Worm (Caenorhabditis elegans): Measurements from ENCODE around the gene F55A11.1.

Gene F55A11.1

ce11 chrV:11795352-11795751, 31.2 kb upstream of the F55A11.1 start (continued):
- TF ChIP-seq lir-3 (tag; optimal IDR thresholded peaks at IDR 0.05; ENCODE audit: poor library complexity) (no peak), nhr-76 (tag; optimal IDR thresholded peaks at IDR 0.05) (no peak), lin-14 (GFP tag; optimal IDR thresholded peaks at IDR 0.05) (peak; percentile 51), egl-27 (tag; optimal IDR thresholded peaks at IDR 0.05) (no peak), fkh-4 (tag; optimal IDR thresholded peaks at IDR 0.05; ENCODE audit: borderline replicate concordance) (no peak), aly-2 (tag; optimal IDR thresholded peaks at IDR 0.05) (no peak), fkh-10 (GFP tag; optimal IDR thresholded peaks at IDR 0.05) (no peak), nhr-19 (GFP tag; conservative IDR thresholded peaks at IDR 0.05) (peak; percentile 38), hlh-4 (tag; optimal IDR thresholded peaks at IDR 0.05) (no peak), C16A3.4 (tag; optimal IDR thresholded peaks at IDR 0.05) (peak; percentile 4), nhr-11 (tag; optimal IDR thresholded peaks at IDR 0.05) (no peak), tbx-2 (tag; optimal IDR thresholded peaks at IDR 0.05) (peak; percentile 13), nhr-90 (tag; optimal IDR thresholded peaks at IDR 0.05; ENCODE audit: poor library complexity) (peak; percentile 43), blmp-1 (tag; optimal IDR thresholded peaks at IDR 0.05) (peak; percentile 73), nhr-85 (tag) (peak; percentile 89), lsy-2 (tag; optimal IDR thresholded peaks at IDR 0.05) (peak in 1 of 2 experiments; percentile 11), unc-62 (GFP tag; optimal IDR thresholded peaks at IDR 0.05) (no peak)

ce11 chrV:11794172-11794571, 30.0 kb upstream of the F55A11.1 start:
- TF ChIP-seq C16A3.4 (tag; optimal IDR thresholded peaks at IDR 0.05) (no peak), fkh-4 (tag; optimal IDR thresholded peaks at IDR 0.05; ENCODE audit: borderline replicate concordance) (no peak), lsy-2 (tag; optimal IDR thresholded peaks at IDR 0.05) (no peak), unc-62 (GFP tag; optimal IDR thresholded peaks at IDR 0.05) (no peak)

- TF ChIP-seq irx-1 (tag; optimal IDR thresholded peaks at IDR 0.05): no peak
- no peak for TF ChIP-seq nhr-76 (tag; optimal IDR thresholded peaks at IDR 0.05)
- TF ChIP-seq snpc-4 (tag; optimal IDR thresholded peaks at IDR 0.05): no peak
- TF ChIP-seq dpl-1 (GFP tag; optimal IDR thresholded peaks at IDR 0.05): no peak
- TF ChIP-seq nhr-19 (GFP tag; conservative IDR thresholded peaks at IDR 0.05): no peak
- TF ChIP-seq efl-1 (optimal IDR thresholded peaks at IDR 0.05): no peak
- no peak for TF ChIP-seq efl-1 (GFP tag; optimal IDR thresholded peaks at IDR 0.05 in 1 of 2)
Measured at ce11 chrV:11789474-11789873, 25.3 kb upstream of the F55A11.1 start, which contains the start of gene D2023.1. D2023.1 (plus strand) TSS chrV:11789550.

ce11 chrV:11787742-11788238, 23.6 kb upstream of the F55A11.1 start, which contains the start of gene F55A11.8:
F55A11.8 (plus strand) TSS chrV:11788188.
- TF ChIP-seq nhr-85 (tag) (peak; percentile 23), unc-86 (tag; optimal IDR thresholded peaks at IDR 0.05) (no peak)

ce11 chrV:11787258-11787657, 23.1 kb upstream of the F55A11.1 start, which contains the start of gene F55A11.7:
F55A11.7 (minus strand) TSS chrV:11787443.
- TF ChIP-seq irx-1 (tag; optimal IDR thresholded peaks at IDR 0.05) (no peak), dpl-1 (GFP tag; optimal IDR thresholded peaks at IDR 0.05) (no peak), lsy-2 (tag; optimal IDR thresholded peaks at IDR 0.05) (no peak), blmp-1 (tag; optimal IDR thresholded peaks at IDR 0.05) (peak; percentile 94), fos-1 (tag; optimal IDR thresholded peaks at IDR 0.05) (no peak), ces-1 (GFP tag; optimal IDR thresholded peaks at IDR 0.05) (no peak), Y116A8C.19 (tag; optimal IDR thresholded peaks at IDR 0.05; ENCODE audit: borderline replicate concordance) (no peak), sptf-1 (tag; optimal IDR thresholded peaks at IDR 0.05) (no peak), nhr-77 (tag; optimal IDR thresholded peaks at IDR 0.05) (no peak)

ce11 chrV:11782809-11783440, 18.7 kb upstream of the F55A11.1 start, which contains the start of gene F55A11.11:
F55A11.11 (plus strand) TSS chrV:11783149.
- TF ChIP-seq nhr-19 (GFP tag; conservative IDR thresholded peaks at IDR 0.05) (peak; percentile 70), lin-15B (tag; optimal IDR thresholded peaks at IDR 0.05) (no peak), lin-14 (GFP tag; optimal IDR thresholded peaks at IDR 0.05) (peak; percentile 52), ama-1 (optimal IDR thresholded peaks at IDR 0.05) (peak; percentile 3), unc-130 (tag; optimal IDR thresholded peaks at IDR 0.05) (peak; percentile 72), mab-9 (GFP tag; IDR thresholded peaks at IDR 0.05) (peak; percentile 49; the same call in 1 of the 2 replicates), C04F5.9 (tag; optimal IDR thresholded peaks at IDR 0.05) (no peak), F16B12.6 (tag; optimal IDR thresholded peaks at IDR 0.05) (no peak), pqm-1 (tag; optimal IDR thresholded peaks at IDR 0.05) (peak; percentile 14), sup-37 (GFP tag; optimal IDR thresholded peaks at IDR 0.05) (peak; percentile 23), elt-2 (tag; optimal IDR thresholded peaks at IDR 0.05) (peak; percentile 58), ceh-8 (GFP tag; optimal IDR thresholded peaks at IDR 0.05) (no peak), Y116A8C.19 (tag; optimal IDR thresholded peaks at IDR 0.05; ENCODE audit: borderline replicate concordance) (no peak), sptf-1 (tag; optimal IDR thresholded peaks at IDR 0.05) (no peak), elt-3 (tag; optimal IDR thresholded peaks at IDR 0.05) (peak in 2 of 6 experiments; percentile 3 to 54), zip-4 (GFP tag; optimal IDR thresholded peaks at IDR 0.05) (peak; percentile 5), aly-2 (tag; optimal IDR thresholded peaks at IDR 0.05) (no peak), nhr-85 (tag) (peak; percentile 62), efl-1 (optimal IDR thresholded peaks at IDR 0.05) (peak; percentile 60 to 63), efl-1 (GFP tag; optimal IDR thresholded peaks at IDR 0.05 in 1 of 2) (peak; percentile 41 to 96), nhr-90 (tag; optimal IDR thresholded peaks at IDR 0.05; ENCODE audit: poor library complexity) (peak; percentile 84)

Data from whole organism, L1 larva.